Worm (Caenorhabditis elegans): ENCODE data around the gene C48A7.16.

DNA sequence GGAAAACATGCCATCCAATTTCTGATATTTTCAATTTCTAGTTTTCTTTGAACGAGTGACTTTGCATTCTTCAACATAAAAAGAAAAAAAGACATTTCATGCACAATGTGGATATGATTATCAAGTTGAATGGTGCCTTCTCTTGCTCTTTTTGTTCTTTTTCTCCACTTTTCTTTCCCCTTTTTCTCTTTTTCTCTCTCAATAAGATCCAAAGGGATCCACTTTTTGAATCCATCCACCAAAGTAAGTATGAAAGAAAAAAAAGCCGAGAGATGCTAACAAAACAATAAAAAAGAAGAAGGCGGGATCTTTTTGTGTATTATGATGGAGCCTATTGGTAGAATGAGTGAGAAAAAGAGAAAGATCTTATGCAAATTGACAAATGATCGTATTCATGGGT is 2.0 kb downstream of the C48A7.16 start:
- TF ChIP-seq tbx-7 (tag; optimal IDR thresholded peaks at IDR 0.05) (no peak), pha-4 (tag; optimal IDR thresholded peaks at IDR 0.05) (no peak), ceh-45 (GFP tag; IDR thresholded peaks at IDR 0.05) (no peak), ceh-9 (tag; optimal IDR thresholded peaks at IDR 0.05) (no peak), ama-1 (optimal IDR thresholded peaks at IDR 0.05) (no peak)

Data from whole organism, late embryonic.